Worm (Caenorhabditis elegans) whole organism, L4 larva: Measurements from ENCODE around the gene unc-24.

ENCODE experiments used
- Y5F2A.4 ChIP-seq: fragments of 200-800 bp; sonication (Bioruptor generic); optimal IDR thresholded peaks from 2 replicates; lab custom pipeline; 2018; ENCODE audit warnings: mild to moderate bottlenecking, missing genetic modification characterization, missing compliant biosample characterization
- aly-2 ChIP-seq: sonication (generic microtip); optimal IDR thresholded peaks from 2 replicates; lab custom pipeline; 2018; ENCODE audit warnings: missing biosample characterization, missing genetic modification characterization
- ctbp-1 ChIP-seq: fragments of 200-800 bp; sonication (Bioruptor generic); IDR thresholded peaks from 2 replicates; pipeline ENCODE4 v1.3.6; 2022; ENCODE audit warnings: missing genetic modification reagents, missing genetic modification characterization, missing compliant biosample characterization
- egl-27 ChIP-seq: sonication (generic microtip); optimal IDR thresholded peaks from 3 replicates; lab custom pipeline; 2017; ENCODE audit warnings: missing biosample characterization, missing genetic modification reagents, missing genetic modification characterization
- nhr-25 ChIP-seq: sonication (generic microtip); optimal IDR thresholded peaks from 2 replicates; lab custom pipeline; 2017; ENCODE audit warnings: missing genetic modification characterization, mild to moderate bottlenecking, missing compliant biosample characterization, antibody characterized with exemption, moderate library complexity, borderline replicate concordance; ENCODE audit not compliant: insufficient read depth
- nhr-42 ChIP-seq: fragments of 200-800 bp; sonication (Bioruptor generic); IDR thresholded peaks from 2 replicates; pipeline ENCODE4 v1.3.6; 2022; ENCODE audit warnings: missing genetic modification characterization, missing compliant biosample characterization
- nhr-48 ChIP-seq: sonication (generic microtip); optimal IDR thresholded peaks from 2 replicates; lab custom pipeline; 2016; ENCODE audit warnings: mild to moderate bottlenecking, missing genetic modification characterization, missing compliant biosample characterization
- nhr-6 ChIP-seq: fragments of 150-350 bp; optimal IDR thresholded peaks from 2 replicates; lab custom pipeline; 2014; ENCODE audit warnings: missing biosample characterization, missing genetic modification characterization
- pha-4 ChIP-seq, 2 experiments: fragments of 150-350 bp in 1 of 2; fragments of 200-800 bp in 1 of 2; sonication (Bioruptor generic) in 1 of 2; IDR thresholded peaks in 1 of 2; optimal IDR thresholded peaks in 1 of 2; 2 replicates each; pipeline versions ENCODE4 v1.3.6 to Lab custom; 2014 to 2022; ENCODE audit warnings: missing genetic modification characterization in 2 of 2, missing genetic modification reagents in 2 of 2, missing biosample characterization in 1 of 2, missing compliant biosample characterization in 1 of 2
- zip-11 ChIP-seq: fragments of 200-800 bp; sonication (Bioruptor generic); IDR thresholded peaks from 2 replicates; pipeline ENCODE4 v1.3.6; 2022; ENCODE audit warnings: missing genetic modification characterization, missing compliant biosample characterization
- ztf-11 ChIP-seq: fragments of 150-350 bp; optimal IDR thresholded peaks from 2 replicates; lab custom pipeline; 2014; ENCODE audit warnings: missing biosample characterization, missing genetic modification characterization

- no peak for TF ChIP-seq ztf-11 (tag; lab: Kevin White, UChicago)
- no peak for TF ChIP-seq zip-11 (GFP tag; lab: Robert Waterston, UW)
- TF ChIP-seq Y5F2A.4 (GFP tag; lab: Kevin White, UChicago) = no peak
- no peak for TF ChIP-seq aly-2 (tag; lab: Kevin White, UChicago)
- no peak for TF ChIP-seq ctbp-1 (GFP tag; lab: Robert Waterston, UW)
- TF ChIP-seq egl-27 (tag; lab: Kevin White, UChicago) = no peak
- TF ChIP-seq nhr-48 (tag; lab: Kevin White, UChicago) = no peak
- TF ChIP-seq nhr-25 (tag; lab: Kevin White, UChicago) = no peak
- no peak for TF ChIP-seq nhr-42 (GFP tag; lab: Robert Waterston, UW)
- TF ChIP-seq pha-4 (GFP tag; IDR thresholded peaks at IDR 0.05; lab: Robert Waterston, UW) = no peak
- TF ChIP-seq pha-4 (tag; optimal IDR thresholded peaks at IDR 0.05; lab: Kevin White, UChicago) = no peak
- TF ChIP-seq nhr-6 (tag; lab: Kevin White, UChicago) = no peak
Measured at ce11 chrIV:8007549-8007948, 27.9 kb downstream of the unc-24 start.
